Worm (Caenorhabditis elegans) whole organism, L4/young adult: Measurements from ENCODE around the gene nlp-30.

Experiments used
- W03F9.2 ChIP-seq: fragments of 150-350 bp; optimal IDR thresholded peaks from 2 replicates; lab custom pipeline; 2014; ENCODE audit warnings: missing biosample characterization, missing genetic modification characterization
- dao-5 ChIP-seq: sonication (generic microtip); optimal IDR thresholded peaks from 2 replicates; lab custom pipeline; 2016; ENCODE audit warnings: missing genotype, missing genetic modification characterization, moderate library complexity, missing compliant biosample characterization
- him-1 ChIP-seq: sonication (generic microtip); optimal IDR thresholded peaks from 2 replicates; lab custom pipeline; 2016; ENCODE audit warnings: missing genotype, missing genetic modification reagents, missing genetic modification characterization, missing compliant biosample characterization

DNA sequence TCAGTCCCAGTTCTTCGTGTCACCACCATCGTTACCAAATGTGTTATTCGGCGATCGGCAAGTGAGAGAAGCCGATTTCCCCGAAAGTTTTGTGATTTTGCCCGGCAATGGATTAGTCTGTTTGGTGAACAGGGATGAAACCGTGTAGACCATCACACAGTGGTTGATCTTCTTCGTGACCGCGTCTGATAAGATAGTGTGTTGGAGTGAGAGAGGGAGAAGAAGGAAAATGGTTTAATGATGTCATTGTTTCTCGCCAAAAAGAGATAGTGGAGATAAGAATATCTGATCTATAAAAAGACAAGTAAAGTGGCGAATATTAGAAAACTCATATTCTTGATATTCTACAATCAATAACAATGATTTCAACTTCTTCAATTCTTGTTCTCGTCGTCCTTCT is 2.0 kb upstream of the nlp-30 start, which contains the start of gene nlp-31:
- TF ChIP-seq dao-5 (no peak), him-1 (no peak), W03F9.2 (no peak)
